Worm (Caenorhabditis elegans): ENCODE measurements around the gene C17C3.5.

The C17C3.5 gene

ce11 chrII:5593377-5593932 is 41.8 kb downstream of the C17C3.5 start, which contains the start of gene cdc-14:
cdc-14 (minus strand) TSS chrII:5593427.
- TF ChIP-seq lin-39 (tag; optimal IDR thresholded peaks at IDR 0.05) (no peak), mdl-1 (tag; optimal IDR thresholded peaks at IDR 0.05) (peak in 1 of 2 experiments; percentile 16), R02D3.7 (tag; optimal IDR thresholded peaks at IDR 0.05) (no peak), egl-27 (tag; optimal IDR thresholded peaks at IDR 0.05) (peak; percentile 21), crh-2 (tag; optimal IDR thresholded peaks at IDR 0.05) (peak; percentile 77), unc-62 (GFP tag; optimal IDR thresholded peaks at IDR 0.05) (no peak), nhr-11 (tag; optimal IDR thresholded peaks at IDR 0.05) (no peak), snpc-4 (tag; optimal IDR thresholded peaks at IDR 0.05) (peak; percentile 74), ama-1 (optimal IDR thresholded peaks at IDR 0.05) (peak; percentile 10), ZK546.5 (tag; optimal IDR thresholded peaks at IDR 0.05) (no peak), nhr-6 (tag; optimal IDR thresholded peaks at IDR 0.05) (peak; percentile 87), nhr-237 (tag; optimal IDR thresholded peaks at IDR 0.05) (no peak), nhr-10 (tag; optimal IDR thresholded peaks at IDR 0.05) (no peak), ceh-16 (tag; optimal IDR thresholded peaks at IDR 0.05) (peak; percentile 63), nhr-21 (tag; optimal IDR thresholded peaks at IDR 0.05) (peak; percentile 41), nhr-77 (tag; optimal IDR thresholded peaks at IDR 0.05) (no peak), lin-11 (tag; optimal IDR thresholded peaks at IDR 0.05) (peak; percentile 33), C34F6.9 (tag; optimal IDR thresholded peaks at IDR 0.05) (peak; percentile 82), sma-9 (GFP tag; optimal IDR thresholded peaks at IDR 0.05) (peak; percentile 80), sma-9 (tag; optimal IDR thresholded peaks at IDR 0.05) (no peak), skn-1 (tag; optimal IDR thresholded peaks at IDR 0.05) (no peak), elt-1 (tag; optimal IDR thresholded peaks at IDR 0.05) (no peak), unc-55 (GFP tag; optimal IDR thresholded peaks at IDR 0.05) (peak; percentile 28), ceh-82 (tag; optimal IDR thresholded peaks at IDR 0.05) (no peak), nhr-129 (tag; optimal IDR thresholded peaks at IDR 0.05) (peak; percentile 94), sem-4 (tag; optimal IDR thresholded peaks at IDR 0.05) (peak; percentile 88), ztf-11 (tag; optimal IDR thresholded peaks at IDR 0.05) (no peak), sma-3 (GFP tag; optimal IDR thresholded peaks at IDR 0.05) (peak; percentile 85), F13H6.1 (tag; optimal IDR thresholded peaks at IDR 0.05) (peak; percentile 86), mab-5 (tag; optimal IDR thresholded peaks at IDR 0.05) (peak; percentile 35), nhr-23 (tag; optimal IDR thresholded peaks at IDR 0.05) (no peak), blmp-1 (tag; optimal IDR thresholded peaks at IDR 0.05; ENCODE audit: insufficient read depth) (peak; percentile 73), ztf-4 (tag; optimal IDR thresholded peaks at IDR 0.05) (peak; percentile 68), fos-1 (tag; optimal IDR thresholded peaks at IDR 0.05) (peak; percentile 91), dmd-4 (tag; optimal IDR thresholded peaks at IDR 0.05) (no peak), nhr-25 (tag; optimal IDR thresholded peaks at IDR 0.05) (peak; percentile 87), unc-39 (tag; optimal IDR thresholded peaks at IDR 0.05) (no peak), gmeb-1 (tag; optimal IDR thresholded peaks at IDR 0.05) (peak; percentile 60), ztf-1 (GFP tag; conservative IDR thresholded peaks at IDR 0.05) (no peak), mbf-1 (tag; optimal IDR thresholded peaks at IDR 0.05) (no peak), zag-1 (tag; optimal IDR thresholded peaks at IDR 0.05) (no peak), peb-1 (tag; optimal IDR thresholded peaks at IDR 0.05) (no peak), lsy-2 (tag; optimal IDR thresholded peaks at IDR 0.05) (peak in 1 of 2 experiments; percentile 82), aly-2 (tag; optimal IDR thresholded peaks at IDR 0.05) (no peak), elt-3 (tag; optimal IDR thresholded peaks at IDR 0.05) (no peak), lin-13 (GFP tag; optimal IDR thresholded peaks at IDR 0.05) (peak; percentile 57), nhr-12 (tag; optimal IDR thresholded peaks at IDR 0.05) (no peak), Y55F3AM.14 (GFP tag; optimal IDR thresholded peaks at IDR 0.05) (no peak), alr-1 (tag; optimal IDR thresholded peaks at IDR 0.05) (no peak)
